Fruit fly (Drosophila melanogaster) whole organism, pupa: ENCODE results near the gene nwk.

ENCODE experiments used
- CG12605 ChIP-seq: fragments of 200-800 bp; sonication (Bioruptor generic); IDR thresholded peaks from 2 replicates; pipeline ENCODE4 v1.3.6; 2022; ENCODE audit warnings: missing biosample characterization, missing genetic modification characterization
- CG34367 ChIP-seq: fragments of 200-800 bp; sonication (Bioruptor generic); optimal IDR thresholded peaks from 2 replicates; lab custom pipeline; 2018; ENCODE audit warnings: missing biosample characterization, mild to moderate bottlenecking, missing genetic modification characterization
- CG8159 ChIP-seq: fragments of 200-800 bp; sonication (Bioruptor generic); optimal IDR thresholded peaks from 3 replicates; lab custom pipeline; 2018; ENCODE audit warnings: missing biosample characterization, mild to moderate bottlenecking, missing genetic modification characterization, moderate library complexity
- CG8301 ChIP-seq: fragments of 200-800 bp; sonication (Bioruptor generic); optimal IDR thresholded peaks from 2 replicates; lab custom pipeline; 2018; ENCODE audit warnings: missing biosample characterization, mild to moderate bottlenecking, missing genetic modification characterization
- Ets98B ChIP-seq: fragments of 200-800 bp; sonication (Bioruptor generic); IDR thresholded peaks from 2 replicates; pipeline ENCODE4 v1.3.6; 2022; ENCODE audit warnings: missing biosample characterization, missing genetic modification characterization
- Pif1B ChIP-seq: fragments of 200-800 bp; sonication (Bioruptor generic); optimal IDR thresholded peaks from 3 replicates; lab custom pipeline; 2016; ENCODE audit warnings: missing biosample characterization, missing genetic modification characterization
- Snoo ChIP-seq: fragments of 200-800 bp; sonication (Bioruptor generic); optimal IDR thresholded peaks from 3 replicates; lab custom pipeline; 2017; ENCODE audit warnings: missing biosample characterization, mild to moderate bottlenecking, missing genetic modification characterization, inconsistent platforms
- rn ChIP-seq: fragments of 200-800 bp; sonication (Bioruptor generic); IDR thresholded peaks from 2 replicates; pipeline ENCODE4 v1.3.6; 2022; ENCODE audit warnings: missing biosample characterization, missing genetic modification characterization

The nwk gene

dm6 chr3L:9188622-9189021 is 51.0 kb downstream of the nwk start:
- TF ChIP-seq CG12605 (GFP tag; lab: Robert Waterston, UW) (no peak), rn (GFP tag; lab: Robert Waterston, UW) (no peak)

- TF ChIP-seq Ets98B (GFP tag; lab: Robert Waterston, UW) (no peak), Pif1B (GFP tag; lab: Kevin White, UChicago) (no peak), CG8301 (tag; lab: Kevin White, UChicago) (no peak), CG8159 (tag; lab: Kevin White, UChicago) (peak; percentile 37), CG34367 (tag; lab: Kevin White, UChicago) (no peak), Snoo (no peak)
These were observed 55.3 kb downstream of the nwk start for dm6 chr3L:9193003-9193402.
